Worm (Caenorhabditis elegans): ENCODE data around the gene cdh-12.
A peak's percentile ranks its signal among the peaks of the same experiment; 100 is the strongest.

Gene cdh-12

ce11 chrIII:1125494-1125893 lies 26.4 kb upstream of the cdh-12 start:
- TF ChIP-seq nhr-11 (tag; optimal IDR thresholded peaks at IDR 0.05): no peak
- TF ChIP-seq F26F4.8 (GFP tag; conservative IDR thresholded peaks at IDR 0.05): no peak
- no peak for TF ChIP-seq ctbp-1 (GFP tag; IDR thresholded peaks at IDR 0.05)
- TF ChIP-seq ceh-28 (tag; optimal IDR thresholded peaks at IDR 0.05): peak; percentile 79

ce11 chrIII:1131532-1131931 lies 20.3 kb upstream of the cdh-12 start:
- TF ChIP-seq ces-1 (GFP tag; optimal IDR thresholded peaks at IDR 0.05) (peak; percentile 22), ctbp-1 (GFP tag; IDR thresholded peaks at IDR 0.05) (0 out of 2 replicates have a peak, but pooled peaks have one; percentile 45), ceh-28 (tag; optimal IDR thresholded peaks at IDR 0.05) (no peak)

ce11 chrIII:1135925-1136324 lies 15.9 kb upstream of the cdh-12 start, which contains the start of gene lgc-46:
lgc-46 (minus strand) TSS chrIII:1136025.
- no peak for TF ChIP-seq ces-1 (GFP tag; optimal IDR thresholded peaks at IDR 0.05)
- no peak for TF ChIP-seq nhr-102 (tag; optimal IDR thresholded peaks at IDR 0.05)
- no peak for TF ChIP-seq lin-15B (tag; optimal IDR thresholded peaks at IDR 0.05)
- no peak for TF ChIP-seq arid-1 (GFP tag; conservative IDR thresholded peaks at IDR 0.05)
- TF ChIP-seq unc-39 (tag; optimal IDR thresholded peaks at IDR 0.05): no peak
- no peak for TF ChIP-seq nhr-11 (tag; optimal IDR thresholded peaks at IDR 0.05)
- no peak for TF ChIP-seq cey-2 (tag; optimal IDR thresholded peaks at IDR 0.05; ENCODE audit: borderline replicate concordance, insufficient read depth)
- TF ChIP-seq ceh-82 (tag; optimal IDR thresholded peaks at IDR 0.05): no peak
- no peak for TF ChIP-seq mes-2 (tag; optimal IDR thresholded peaks at IDR 0.05; ENCODE audit: poor library complexity, severe bottlenecking)
- no peak for TF ChIP-seq hmg-1.1 (GFP tag; IDR thresholded peaks at IDR 0.05)
- TF ChIP-seq lin-13 (GFP tag; optimal IDR thresholded peaks at IDR 0.05): no peak
- TF ChIP-seq Y105C5A.15 (GFP tag; IDR thresholded peaks at IDR 0.05): no peak
- no peak for TF ChIP-seq ztf-7 (tag; optimal IDR thresholded peaks at IDR 0.05)
- TF ChIP-seq lin-29 (GFP tag; IDR thresholded peaks at IDR 0.05): no peak
- no peak for TF ChIP-seq dve-1 (tag; optimal IDR thresholded peaks at IDR 0.05; ENCODE audit: insufficient read depth)
- no peak for TF ChIP-seq daf-12 (tag; optimal IDR thresholded peaks at IDR 0.05)
- TF ChIP-seq nhr-42 (GFP tag; IDR thresholded peaks at IDR 0.05): no peak
- TF ChIP-seq hif-1 (tag; optimal IDR thresholded peaks at IDR 0.05): no peak

ce11 chrIII:1136827-1137378 lies 14.9 kb upstream of the cdh-12 start:
- TF ChIP-seq ctbp-1 (GFP tag; IDR thresholded peaks at IDR 0.05) (0 out of 2 replicates have a peak, but pooled peaks have one; percentile 29), T26A8.4 (GFP tag; IDR thresholded peaks at IDR 0.05) (no peak), T20F7.1 (GFP tag; optimal IDR thresholded peaks at IDR 0.05) (no peak), zip-11 (GFP tag; IDR thresholded peaks at IDR 0.05) (no peak), hmg-1.1 (GFP tag; IDR thresholded peaks at IDR 0.05) (no peak), lin-39 (tag; optimal IDR thresholded peaks at IDR 0.05) (no peak), D1046.2 (GFP tag; IDR thresholded peaks at IDR 0.05) (no peak), daf-8 (GFP tag; IDR thresholded peaks at IDR 0.05) (no peak), zag-1 (tag; optimal IDR thresholded peaks at IDR 0.05) (no peak), spr-3 (GFP tag; optimal IDR thresholded peaks at IDR 0.05) (no peak), mep-1 (tag; optimal IDR thresholded peaks at IDR 0.05) (peak; percentile 51), mdl-1 (tag; optimal IDR thresholded peaks at IDR 0.05) (no peak), lir-3 (tag; optimal IDR thresholded peaks at IDR 0.05) (no peak), unc-39 (tag; optimal IDR thresholded peaks at IDR 0.05) (no peak), mdt-29 (GFP tag; IDR thresholded peaks at IDR 0.05) (no peak), lin-13 (GFP tag; optimal IDR thresholded peaks at IDR 0.05) (no peak), snpc-1.2 (GFP tag; IDR thresholded peaks at IDR 0.05) (no peak), fos-1 (tag; optimal IDR thresholded peaks at IDR 0.05) (no peak), dve-1 (tag; optimal IDR thresholded peaks at IDR 0.05; ENCODE audit: insufficient read depth) (no peak), hif-1 (tag; optimal IDR thresholded peaks at IDR 0.05) (no peak), pha-4 (GFP tag; IDR thresholded peaks at IDR 0.05) (no peak), pha-4 (tag; optimal IDR thresholded peaks at IDR 0.05) (no peak), nhr-25 (tag; optimal IDR thresholded peaks at IDR 0.05; ENCODE audit: borderline replicate concordance, insufficient read depth) (no peak), ztf-7 (tag; optimal IDR thresholded peaks at IDR 0.05) (no peak), pqm-1 (tag; optimal IDR thresholded peaks at IDR 0.05) (no peak), dmd-9 (GFP tag; IDR thresholded peaks at IDR 0.05) (no peak), lin-38 (GFP tag; IDR thresholded peaks at IDR 0.05) (no peak), rbr-2 (tag; optimal IDR thresholded peaks at IDR 0.05) (peak; percentile 22), set-16 (GFP tag; IDR thresholded peaks at IDR 0.05) (peak; percentile 59), zip-2 (tag; optimal IDR thresholded peaks at IDR 0.05) (no peak)

Measured in whole organism, L4 larva.